Worm (Caenorhabditis elegans): ENCODE results near the gene fbxb-34.
"Not testable (repeated sequence)": the region's sequence is repeated elsewhere in the genome, so short reads cannot be mapped to it uniquely, and the experiment has no call there.

Gene fbxb-34

ce11 chrII:608341-608740 is 20.7 kb downstream of the fbxb-34 start, which contains the start of gene W04H10.6:
W04H10.6 (minus strand) TSS chrII:608441.
- TF ChIP-seq C38D4.7 (GFP tag; optimal IDR thresholded peaks at IDR 0.05) (no peak), eyg-1 (tag; optimal IDR thresholded peaks at IDR 0.05) (no peak), ceh-6 (GFP tag; optimal IDR thresholded peaks at IDR 0.05) (no peak), ttx-3 (tag; optimal IDR thresholded peaks at IDR 0.05) (no peak), dve-1 (tag; optimal IDR thresholded peaks at IDR 0.05) (no peak), hlh-30 (tag; optimal IDR thresholded peaks at IDR 0.05; ENCODE audit: insufficient read depth) (peak; percentile 18), rnt-1 (tag; optimal IDR thresholded peaks at IDR 0.05) (no peak), madf-2 (tag; optimal IDR thresholded peaks at IDR 0.05) (no peak)

DNA sequence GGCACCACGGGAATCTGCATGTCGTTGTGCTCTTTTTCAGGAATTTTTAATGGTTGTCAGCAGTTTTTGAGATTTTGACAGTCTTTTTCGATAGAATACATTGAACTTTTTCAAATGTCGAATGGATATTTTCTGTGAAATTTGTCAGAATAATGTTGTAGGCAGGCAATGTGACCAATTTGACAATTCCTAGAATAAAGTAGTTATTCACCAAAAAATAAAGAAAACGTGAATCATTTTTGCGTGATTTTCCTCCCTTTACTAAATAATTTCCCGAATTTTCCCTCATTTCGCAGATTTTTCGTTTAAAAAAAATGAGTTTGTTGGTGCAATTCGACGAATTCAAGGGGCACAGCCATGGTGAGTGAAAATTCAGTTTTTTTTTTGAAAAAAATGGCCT is 21.1 kb downstream of the fbxb-34 start, which contains the start of gene W04H10.1:
TSS of gene W04H10.1 (plus strand) at position 301 of the 400 bp plus-strand sequence.
- TF ChIP-seq rnt-1 (tag; optimal IDR thresholded peaks at IDR 0.05) = no peak
- TF ChIP-seq sox-4 (tag; optimal IDR thresholded peaks at IDR 0.05) = no peak
- no peak for TF ChIP-seq K09A11.1 (tag; optimal IDR thresholded peaks at IDR 0.05; ENCODE audit: insufficient read depth)
- no peak for TF ChIP-seq lim-6 (tag; optimal IDR thresholded peaks at IDR 0.05)
- no peak for TF ChIP-seq ceh-19 (GFP tag; optimal IDR thresholded peaks at IDR 0.05)
- TF ChIP-seq pat-9 (tag; optimal IDR thresholded peaks at IDR 0.05) = no peak
- TF ChIP-seq tbx-7 (tag; optimal IDR thresholded peaks at IDR 0.05) = no peak
- TF ChIP-seq syd-9 (tag; optimal IDR thresholded peaks at IDR 0.05) = no peak
- TF ChIP-seq odd-2 (tag; optimal IDR thresholded peaks at IDR 0.05) = no peak
- TF ChIP-seq ceh-18 (tag; optimal IDR thresholded peaks at IDR 0.05) = no peak
- no peak for TF ChIP-seq pag-3 (tag; optimal IDR thresholded peaks at IDR 0.05; ENCODE audit: borderline replicate concordance)
- TF ChIP-seq elt-2 (tag; optimal IDR thresholded peaks at IDR 0.05) = no peak
- no peak for TF ChIP-seq sdc-2 (tag; optimal IDR thresholded peaks at IDR 0.05)
- no peak for TF ChIP-seq ttx-3 (tag; optimal IDR thresholded peaks at IDR 0.05)
- no peak for TF ChIP-seq nhr-11 (tag; optimal IDR thresholded peaks at IDR 0.05)
- no peak for TF ChIP-seq ref-2 (tag; optimal IDR thresholded peaks at IDR 0.05)
- no peak for TF ChIP-seq hlh-6 (tag; optimal IDR thresholded peaks at IDR 0.05)
- TF ChIP-seq ceh-2 (tag; optimal IDR thresholded peaks at IDR 0.05) = no peak

- TF ChIP-seq elt-2, pat-9, syd-9 (tag; optimal IDR thresholded peaks at IDR 0.05): not testable (repeated sequence)
Observed at ce11 chrII:612361-612760, 24.7 kb downstream of the fbxb-34 start, which contains the start of gene clec-118. clec-118 (minus strand) TSS chrII:612461.

ce11 chrII:614701-615100 is 27.1 kb downstream of the fbxb-34 start:
- no peak for TF ChIP-seq npax-4 (tag; optimal IDR thresholded peaks at IDR 0.05)
- no peak for TF ChIP-seq madf-2 (tag; optimal IDR thresholded peaks at IDR 0.05)
- no peak for TF ChIP-seq ceh-14 (tag; optimal IDR thresholded peaks at IDR 0.05)
- no peak for TF ChIP-seq lin-11 (tag; optimal IDR thresholded peaks at IDR 0.05)
- TF ChIP-seq ceh-48 (tag; optimal IDR thresholded peaks at IDR 0.05) = peak; percentile 48
- TF ChIP-seq C38D4.7 (GFP tag; optimal IDR thresholded peaks at IDR 0.05) = no peak

- no peak for TF ChIP-seq fax-1 (tag; optimal IDR thresholded peaks at IDR 0.05)
- no peak for TF ChIP-seq elt-4 (tag; optimal IDR thresholded peaks at IDR 0.05)
- no peak for TF ChIP-seq lim-6 (tag; optimal IDR thresholded peaks at IDR 0.05)
- TF ChIP-seq nfya-1 (tag; optimal IDR thresholded peaks at IDR 0.05) = no peak
- no peak for TF ChIP-seq pha-4 (tag; optimal IDR thresholded peaks at IDR 0.05)
- TF ChIP-seq mec-3 (tag; optimal IDR thresholded peaks at IDR 0.05; ENCODE audit: borderline replicate concordance) = no peak
- no peak for TF ChIP-seq ets-4 (tag; optimal IDR thresholded peaks at IDR 0.05)
- no peak for TF ChIP-seq hlh-30 (tag; optimal IDR thresholded peaks at IDR 0.05; ENCODE audit: insufficient read depth)
- no peak for TF ChIP-seq rnt-1 (tag; optimal IDR thresholded peaks at IDR 0.05)
- no peak for TF ChIP-seq unc-86 (tag; optimal IDR thresholded peaks at IDR 0.05)
- TF ChIP-seq pax-1 (tag; optimal IDR thresholded peaks at IDR 0.05) = no peak
- TF ChIP-seq hlh-13 (GFP tag; optimal IDR thresholded peaks at IDR 0.05) = no peak
- no peak for TF ChIP-seq npax-4 (tag; optimal IDR thresholded peaks at IDR 0.05)
- no peak for TF ChIP-seq unc-3 (GFP tag; conservative IDR thresholded peaks at IDR 0.05)
- TF ChIP-seq unc-3 (tag; optimal IDR thresholded peaks at IDR 0.05) = no peak
- TF ChIP-seq unc-55 (GFP tag; optimal IDR thresholded peaks at IDR 0.05) = no peak
- TF ChIP-seq ceh-9 (tag; optimal IDR thresholded peaks at IDR 0.05) = no peak
- no peak for TF ChIP-seq ceh-18 (tag; optimal IDR thresholded peaks at IDR 0.05)
- TF ChIP-seq tbx-2 (tag; optimal IDR thresholded peaks at IDR 0.05) = no peak
- TF ChIP-seq ahr-1 (tag; optimal IDR thresholded peaks at IDR 0.05) = no peak
Observed at ce11 chrII:621141-621540, 33.5 kb downstream of the fbxb-34 start.
